Worm (Caenorhabditis elegans): ENCODE data around the gene F53G2.1.

The F53G2.1 gene

ce11 chrII:2488386-2488785, at the start of gene F53G2.1:
TSS of gene F53G2.1 (plus strand) at chrII:2488686.
- TF ChIP-seq ref-1 (GFP tag; conservative IDR thresholded peaks at IDR 0.05) (no peak), klf-2 (GFP tag; conservative IDR thresholded peaks at IDR 0.05) (no peak), tab-1 (GFP tag; IDR thresholded peaks at IDR 0.05) (no peak), cog-1 (tag; optimal IDR thresholded peaks at IDR 0.05) (no peak), med-1 (GFP tag; optimal IDR thresholded peaks at IDR 0.05; ENCODE audit: insufficient read depth) (no peak), flt-1 (GFP tag; IDR thresholded peaks at IDR 0.05) (no peak), ztf-29 (GFP tag; IDR thresholded peaks at IDR 0.05) (no peak), T22C8.4 (GFP tag; IDR thresholded peaks at IDR 0.05) (no peak)

- TF ChIP-seq flt-1 (GFP tag; IDR thresholded peaks at IDR 0.05): no peak
- TF ChIP-seq ref-1 (GFP tag; conservative IDR thresholded peaks at IDR 0.05): no peak
- no peak for TF ChIP-seq tab-1 (GFP tag; IDR thresholded peaks at IDR 0.05)
- TF ChIP-seq klf-2 (GFP tag; conservative IDR thresholded peaks at IDR 0.05): no peak
- TF ChIP-seq ztf-23 (GFP tag; IDR thresholded peaks at IDR 0.05): no peak
- no peak for TF ChIP-seq med-1 (GFP tag; optimal IDR thresholded peaks at IDR 0.05; ENCODE audit: insufficient read depth)
- no peak for TF ChIP-seq ztf-29 (GFP tag; IDR thresholded peaks at IDR 0.05)
- TF ChIP-seq T22C8.4 (GFP tag; IDR thresholded peaks at IDR 0.05): no peak
Observed at ce11 chrII:2438944-2439343, 49.5 kb upstream of the F53G2.1 start.

- TF ChIP-seq tab-1 (GFP tag; IDR thresholded peaks at IDR 0.05): no peak
- TF ChIP-seq med-1 (GFP tag; optimal IDR thresholded peaks at IDR 0.05; ENCODE audit: insufficient read depth): no peak
- TF ChIP-seq ztf-23 (GFP tag; IDR thresholded peaks at IDR 0.05): no peak
- no peak for TF ChIP-seq ref-1 (GFP tag; conservative IDR thresholded peaks at IDR 0.05)
- no peak for TF ChIP-seq klf-2 (GFP tag; conservative IDR thresholded peaks at IDR 0.05)
Observed at ce11 chrII:2440312-2440711, 48.2 kb upstream of the F53G2.1 start.

ce11 chrII:2442243-2442642, 46.2 kb upstream of the F53G2.1 start:
- TF ChIP-seq med-1 (GFP tag; optimal IDR thresholded peaks at IDR 0.05; ENCODE audit: insufficient read depth) (no peak), ref-1 (GFP tag; conservative IDR thresholded peaks at IDR 0.05) (no peak), flt-1 (GFP tag; IDR thresholded peaks at IDR 0.05) (no peak), tab-1 (GFP tag; IDR thresholded peaks at IDR 0.05) (no peak), ztf-29 (GFP tag; IDR thresholded peaks at IDR 0.05) (no peak), cog-1 (tag; optimal IDR thresholded peaks at IDR 0.05) (no peak), klf-2 (GFP tag; conservative IDR thresholded peaks at IDR 0.05) (no peak), T22C8.4 (GFP tag; IDR thresholded peaks at IDR 0.05) (no peak), ztf-23 (GFP tag; IDR thresholded peaks at IDR 0.05) (no peak)

ce11 chrII:2442979-2443378, 45.5 kb upstream of the F53G2.1 start, which contains the start of gene vab-19:
TSS of gene vab-19 (plus strand) at chrII:2443279.
- TF ChIP-seq ztf-29 (GFP tag; IDR thresholded peaks at IDR 0.05) (no peak), T22C8.4 (GFP tag; IDR thresholded peaks at IDR 0.05) (no peak), ref-1 (GFP tag; conservative IDR thresholded peaks at IDR 0.05) (no peak), ztf-23 (GFP tag; IDR thresholded peaks at IDR 0.05) (no peak), med-1 (GFP tag; optimal IDR thresholded peaks at IDR 0.05; ENCODE audit: insufficient read depth) (no peak), tab-1 (GFP tag; IDR thresholded peaks at IDR 0.05) (no peak), cog-1 (tag; optimal IDR thresholded peaks at IDR 0.05) (no peak), flt-1 (GFP tag; IDR thresholded peaks at IDR 0.05) (no peak), klf-2 (GFP tag; conservative IDR thresholded peaks at IDR 0.05) (no peak)

- no peak for TF ChIP-seq flt-1 (GFP tag; IDR thresholded peaks at IDR 0.05)
Observed at ce11 chrII:2445164-2445563, 43.3 kb upstream of the F53G2.1 start.

- TF ChIP-seq ref-1 (GFP tag; conservative IDR thresholded peaks at IDR 0.05) (no peak), tab-1 (GFP tag; IDR thresholded peaks at IDR 0.05) (no peak)
Observed at ce11 chrII:2446727-2447126, 41.8 kb upstream of the F53G2.1 start.

ce11 chrII:2450990-2451389, 37.5 kb upstream of the F53G2.1 start:
- TF ChIP-seq ztf-29 (GFP tag; IDR thresholded peaks at IDR 0.05): no peak
- peak; percentile 48 for TF ChIP-seq T22C8.4 (GFP tag; IDR thresholded peaks at IDR 0.05)
- TF ChIP-seq klf-2 (GFP tag; conservative IDR thresholded peaks at IDR 0.05): 0 out of 2 replicates have a peak, but pooled peaks have one; percentile 34

- no peak for TF ChIP-seq ztf-23 (GFP tag; IDR thresholded peaks at IDR 0.05)
- peak; percentile 50; the same call in 1 of the 2 replicates for TF ChIP-seq klf-2 (GFP tag; conservative IDR thresholded peaks at IDR 0.05)
Observed at ce11 chrII:2452492-2452891, 36.0 kb upstream of the F53G2.1 start.

ce11 chrII:2454822-2455221, 33.7 kb upstream of the F53G2.1 start:
- TF ChIP-seq tab-1 (GFP tag; IDR thresholded peaks at IDR 0.05) (no peak), flt-1 (GFP tag; IDR thresholded peaks at IDR 0.05) (no peak), med-1 (GFP tag; optimal IDR thresholded peaks at IDR 0.05; ENCODE audit: insufficient read depth) (no peak), ztf-29 (GFP tag; IDR thresholded peaks at IDR 0.05) (no peak), ref-1 (GFP tag; conservative IDR thresholded peaks at IDR 0.05) (no peak)

ce11 chrII:2455931-2456576, 32.4 kb upstream of the F53G2.1 start:
- no peak for TF ChIP-seq tab-1 (GFP tag; IDR thresholded peaks at IDR 0.05)
- no peak for TF ChIP-seq ref-1 (GFP tag; conservative IDR thresholded peaks at IDR 0.05)
